Worm (Caenorhabditis elegans): ENCODE data around the gene cyp-33C6.

DNA sequence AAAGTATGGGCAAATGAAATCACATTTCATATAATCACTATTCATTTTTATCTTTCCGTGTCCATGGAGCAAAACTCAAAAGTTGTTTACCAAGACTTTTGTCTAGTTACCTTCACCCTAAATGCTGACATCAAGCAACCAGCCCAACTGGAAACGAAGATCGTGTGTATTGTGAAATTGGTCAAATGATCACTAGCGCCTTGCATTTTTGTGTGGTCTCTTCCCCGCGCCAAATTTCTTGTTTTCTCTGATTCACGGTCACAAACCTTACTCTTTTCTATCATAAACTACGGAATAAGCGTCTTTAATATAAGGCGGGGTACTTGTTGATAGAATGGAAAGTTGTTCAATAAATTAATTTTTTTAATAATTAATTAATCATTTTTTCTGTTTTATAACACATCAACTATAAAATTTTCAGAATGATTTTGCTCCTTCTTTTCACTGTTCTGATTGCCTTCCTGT, 948 bp upstream of the cyp-33C6 start, which contains the start of gene cyp-33C7:
- TF ChIP-seq ztf-26 (tag; optimal IDR thresholded peaks at IDR 0.05) (no peak), nhr-179 (tag; optimal IDR thresholded peaks at IDR 0.05) (no peak), dpff-1 (tag; optimal IDR thresholded peaks at IDR 0.05) (no peak), zfh-2 (GFP tag; conservative IDR thresholded peaks at IDR 0.05) (no peak), lin-26 (GFP tag; IDR thresholded peaks at IDR 0.05) (no peak), F49E8.2 (tag; optimal IDR thresholded peaks at IDR 0.05; ENCODE audit: insufficient read depth) (no peak), F37B4.10 (GFP tag; IDR thresholded peaks at IDR 0.05) (no peak), hsf-1 (GFP tag; IDR thresholded peaks at IDR 0.05) (no peak)
